Fruit fly (Drosophila melanogaster) whole organism, embryonic: Measurements from ENCODE around the gene Kdm2.

Experiments
- Bdp1 ChIP-seq: fragments of 200-800 bp; sonication (Bioruptor generic); optimal IDR thresholded peaks from 3 replicates; lab custom pipeline; 2016; ENCODE audit warnings: missing biosample characterization, missing genetic modification characterization
- CG10565 ChIP-seq: fragments of 200-800 bp; sonication (Bioruptor generic); optimal IDR thresholded peaks from 3 replicates; lab custom pipeline; 2016; ENCODE audit warnings: missing biosample characterization, mild to moderate bottlenecking, missing genetic modification characterization
- CG11093 ChIP-seq: fragments of 200-800 bp; sonication (Bioruptor generic); IDR thresholded peaks from 3 replicates; pipeline ENCODE4 v1.3.6; 2022; ENCODE audit warnings: missing biosample characterization, missing genetic modification characterization
- CG12155 ChIP-seq: fragments of 200-800 bp; sonication (Bioruptor generic); optimal IDR thresholded peaks from 3 replicates; lab custom pipeline; 2016; ENCODE audit warnings: missing biosample characterization, missing genetic modification characterization
- CG14860 ChIP-seq: fragments of 200-800 bp; sonication (Bioruptor generic); IDR thresholded peaks from 3 replicates; pipeline ENCODE4 v1.3.6; 2022; ENCODE audit warnings: missing biosample characterization, missing genetic modification characterization; ENCODE audit not compliant: partially characterized antibody
- CG1529 ChIP-seq: fragments of 200-800 bp; sonication (Bioruptor generic); optimal IDR thresholded peaks from 3 replicates; lab custom pipeline; 2018; ENCODE audit warnings: missing biosample characterization, missing genetic modification characterization
- CG1647 ChIP-seq: fragments of 200-800 bp; sonication (Bioruptor generic); optimal IDR thresholded peaks from 3 replicates; lab custom pipeline; 2016; ENCODE audit warnings: missing biosample characterization, missing genetic modification characterization
- CG17186 ChIP-seq: fragments of 200-800 bp; sonication (Bioruptor generic); optimal IDR thresholded peaks from 3 replicates; lab custom pipeline; 2017; ENCODE audit warnings: missing biosample characterization, missing genetic modification reagents, missing genetic modification characterization
- CG17361 ChIP-seq: fragments of 200-800 bp; sonication (Bioruptor generic); IDR thresholded peaks from 3 replicates; pipeline ENCODE4 v1.3.6; 2022; ENCODE audit warnings: missing biosample characterization, missing genetic modification characterization
- CG17385 ChIP-seq: fragments of 200-800 bp; sonication (Bioruptor generic); optimal IDR thresholded peaks from 3 replicates; lab custom pipeline; 2018; ENCODE audit warnings: missing biosample characterization, mild to moderate bottlenecking, missing genetic modification characterization
- CG18011 ChIP-seq: fragments of 200-800 bp; sonication (Bioruptor generic); optimal IDR thresholded peaks from 2 replicates; lab custom pipeline; 2017; ENCODE audit warnings: missing biosample characterization, missing genetic modification characterization, mild to moderate bottlenecking, moderate library complexity, missing genotype
- CG2712 ChIP-seq: fragments of 200-800 bp; optimal IDR thresholded peaks from 3 replicates; lab custom pipeline; 2019; ENCODE audit warnings: missing biosample characterization, mild to moderate bottlenecking, missing genetic modification characterization, moderate library complexity
- CG3407 ChIP-seq: fragments of 200-800 bp; sonication (Bioruptor generic); optimal IDR thresholded peaks from 2 replicates; lab custom pipeline; 2018; ENCODE audit warnings: missing biosample characterization, mild to moderate bottlenecking, missing genetic modification characterization
- CG4424 ChIP-seq: fragments of 200-800 bp; sonication (Bioruptor generic); optimal IDR thresholded peaks from 3 replicates; lab custom pipeline; 2016; ENCODE audit warnings: missing biosample characterization, missing genetic modification characterization
- CG4730 ChIP-seq: fragments of 200-800 bp; sonication (Bioruptor generic); IDR thresholded peaks from 2 replicates; pipeline ENCODE4 v1.3.6; 2022; ENCODE audit warnings: missing biosample characterization, missing genetic modification characterization
- CG4820 ChIP-seq: fragments of 200-800 bp; sonication (Bioruptor generic); optimal IDR thresholded peaks from 3 replicates; lab custom pipeline; 2016; ENCODE audit warnings: missing biosample characterization, missing genetic modification characterization
- CG6813 ChIP-seq: fragments of 200-800 bp; sonication (Bioruptor generic); optimal IDR thresholded peaks from 2 replicates; lab custom pipeline; 2017; ENCODE audit warnings: missing biosample characterization, missing genetic modification characterization, mild to moderate bottlenecking, moderate library complexity, missing genetic modification reagents
- CG7372 ChIP-seq: fragments of 200-800 bp; sonication (Bioruptor generic); IDR thresholded peaks from 2 replicates; pipeline ENCODE4 v1.3.6; 2022; ENCODE audit warnings: missing biosample characterization, missing genetic modification characterization
- CG7786 ChIP-seq: fragments of 200-800 bp; sonication (Bioruptor generic); optimal IDR thresholded peaks from 2 replicates; lab custom pipeline; 2016; ENCODE audit warnings: missing biosample characterization, missing genetic modification characterization
- CG9817 ChIP-seq: fragments of 200-800 bp; sonication (Bioruptor generic); optimal IDR thresholded peaks from 2 replicates; lab custom pipeline; 2018; ENCODE audit warnings: missing biosample characterization, mild to moderate bottlenecking, missing genetic modification characterization, moderate library complexity
- Fer1 ChIP-seq: fragments of 200-800 bp; sonication (Bioruptor generic); optimal IDR thresholded peaks from 2 replicates; lab custom pipeline; 2017; ENCODE audit warnings: missing biosample characterization, mild to moderate bottlenecking, missing genetic modification characterization
- HLH4C ChIP-seq: fragments of 200-800 bp; sonication (Bioruptor generic); IDR thresholded peaks from 3 replicates; pipeline ENCODE4 v1.3.6; 2022; ENCODE audit warnings: missing biosample characterization, missing genetic modification characterization; ENCODE audit not compliant: partially characterized antibody
- HmgZ ChIP-seq: fragments of 200-800 bp; sonication (Bioruptor generic); optimal IDR thresholded peaks from 2 replicates; lab custom pipeline; 2018; ENCODE audit warnings: missing biosample characterization, mild to moderate bottlenecking, missing genetic modification characterization
- Jarid2 ChIP-seq: fragments of 200-800 bp; sonication (Bioruptor generic); optimal IDR thresholded peaks from 3 replicates; lab custom pipeline; 2017; ENCODE audit warnings: mild to moderate bottlenecking, missing biosample characterization, missing genetic modification reagents, missing genetic modification characterization
- Mad ChIP-seq: fragments of 200-800 bp; sonication (Bioruptor generic); optimal IDR thresholded peaks from 2 replicates; lab custom pipeline; 2016; ENCODE audit warnings: missing biosample characterization, missing genetic modification characterization
- Med ChIP-seq: fragments of 200-800 bp; sonication (Bioruptor generic); peaks from one replicate; lab custom pipeline; 2016; ENCODE audit warnings: missing biosample characterization, missing genetic modification characterization, mild to moderate bottlenecking, inconsistent platforms, moderate library complexity
- Nf-YA ChIP-seq: fragments of 200-800 bp; sonication (Bioruptor generic); IDR thresholded peaks from 2 replicates; pipeline ENCODE4 v1.3.6; 2022; ENCODE audit warnings: missing biosample characterization, missing genetic modification characterization
- Rx ChIP-seq: fragments of 200-800 bp; sonication (Bioruptor generic); IDR thresholded peaks from 2 replicates; pipeline ENCODE4 v1.3.6; 2022; ENCODE audit warnings: missing biosample characterization, missing genetic modification characterization
- Trl ChIP-seq, 3 experiments: fragments of >200 bp in 2 of 3; fragments of 200-800 bp in 1 of 3; sonication (Bioruptor generic) in 1 of 3; optimal IDR thresholded peaks; 2 replicates in 1 of 3; 3 replicates in 2 of 3; lab custom pipeline; 2016 to 2017; ENCODE audit warnings: missing biosample characterization in 1 of 3, missing genetic modification characterization in 1 of 3
- Usf ChIP-seq: fragments of 200-800 bp; sonication (Bioruptor generic); optimal IDR thresholded peaks from 2 replicates; lab custom pipeline; 2017; ENCODE audit warnings: missing genotype, missing biosample characterization, missing genetic modification characterization
- ato ChIP-seq: fragments of 200-800 bp; sonication (Bioruptor generic); IDR thresholded peaks from 2 replicates; pipeline ENCODE4 v1.3.6; 2022; ENCODE audit warnings: missing biosample characterization, missing genetic modification characterization; ENCODE audit not compliant: partially characterized antibody
- chm ChIP-seq: fragments of 200-800 bp; sonication (Bioruptor generic); IDR thresholded peaks from 2 replicates; pipeline ENCODE4 v1.3.6; 2022; ENCODE audit warnings: missing biosample characterization, missing genetic modification characterization
- disco-r ChIP-seq: fragments of 200-800 bp; sonication (Bioruptor generic); optimal IDR thresholded peaks from 2 replicates; lab custom pipeline; 2016; ENCODE audit warnings: missing biosample characterization, missing genetic modification characterization
- eve ChIP-seq, 2 experiments: fragments of >200 bp; optimal IDR thresholded peaks; 2 replicates each; lab custom pipeline; 2017; ENCODE audit warnings: missing biosample characterization in 2 of 2, missing genetic modification characterization in 2 of 2
- ewg ChIP-seq: fragments of 200-800 bp; sonication (Bioruptor generic); optimal IDR thresholded peaks from 3 replicates; lab custom pipeline; 2017; ENCODE audit warnings: mild to moderate bottlenecking, missing biosample characterization, missing genetic modification reagents, missing genetic modification characterization
- eyg ChIP-seq: fragments of 200-800 bp; sonication (Bioruptor generic); optimal IDR thresholded peaks from 3 replicates; lab custom pipeline; 2016; ENCODE audit warnings: missing biosample characterization, missing genetic modification characterization
- grn ChIP-seq: fragments of 200-800 bp; sonication (Bioruptor generic); optimal IDR thresholded peaks from 3 replicates; lab custom pipeline; 2017; ENCODE audit warnings: missing biosample characterization, missing genetic modification characterization
- gsb-n ChIP-seq: fragments of 200-800 bp; sonication (Bioruptor generic); optimal IDR thresholded peaks from 3 replicates; lab custom pipeline; 2018; ENCODE audit warnings: missing biosample characterization, mild to moderate bottlenecking, missing genetic modification characterization
- h ChIP-seq: fragments of >200 bp; optimal IDR thresholded peaks from 2 replicates; lab custom pipeline; 2017
- ham ChIP-seq: fragments of 200-800 bp; sonication (Bioruptor generic); IDR thresholded peaks from 2 replicates; pipeline ENCODE4 v1.3.6; 2022; ENCODE audit warnings: missing biosample characterization, missing genetic modification characterization
- kni ChIP-seq: fragments of 200-800 bp; sonication (Bioruptor generic); optimal IDR thresholded peaks from 3 replicates; lab custom pipeline; 2017; ENCODE audit warnings: mild to moderate bottlenecking, missing biosample characterization, missing genetic modification reagents, missing genetic modification characterization
- peb ChIP-seq: fragments of 200-800 bp; sonication (Bioruptor generic); IDR thresholded peaks from 2 replicates; pipeline ENCODE4 v1.3.6; 2022; ENCODE audit warnings: missing biosample characterization, missing genetic modification characterization
- pzg ChIP-seq: fragments of 200-800 bp; sonication (Bioruptor generic); optimal IDR thresholded peaks from 3 replicates; lab custom pipeline; 2018; ENCODE audit warnings: missing biosample characterization, mild to moderate bottlenecking, missing genetic modification characterization, moderate library complexity
- ranshi ChIP-seq: fragments of 200-800 bp; sonication (Bioruptor generic); IDR thresholded peaks from 2 replicates; pipeline ENCODE4 v1.3.6; 2022; ENCODE audit warnings: missing biosample characterization, missing genetic modification characterization
- ro ChIP-seq: fragments of 200-800 bp; sonication (Bioruptor generic); IDR thresholded peaks from 2 replicates; pipeline ENCODE4 v1.3.6; 2022; ENCODE audit warnings: missing biosample characterization, missing genetic modification characterization
- sob ChIP-seq: fragments of 200-800 bp; sonication (Bioruptor generic); IDR thresholded peaks from 2 replicates; pipeline ENCODE4 v1.3.6; 2022; ENCODE audit warnings: missing biosample characterization, missing genetic modification characterization
- tgo ChIP-seq: fragments of 200-800 bp; sonication (Bioruptor generic); IDR thresholded peaks from 3 replicates; pipeline ENCODE4 v1.3.6; 2022; ENCODE audit warnings: missing biosample characterization, missing genetic modification characterization
- toy ChIP-seq: fragments of 200-800 bp; sonication (Bioruptor generic); IDR thresholded peaks from 2 replicates; pipeline ENCODE4 v1.3.6; 2022; ENCODE audit warnings: missing biosample characterization, missing genetic modification characterization
- vvl ChIP-seq: fragments of 200-800 bp; sonication (Bioruptor generic); IDR thresholded peaks from 2 replicates; pipeline ENCODE4 v1.3.6; 2022; ENCODE audit warnings: missing biosample characterization, missing genetic modification characterization

Gene Kdm2

DNA sequence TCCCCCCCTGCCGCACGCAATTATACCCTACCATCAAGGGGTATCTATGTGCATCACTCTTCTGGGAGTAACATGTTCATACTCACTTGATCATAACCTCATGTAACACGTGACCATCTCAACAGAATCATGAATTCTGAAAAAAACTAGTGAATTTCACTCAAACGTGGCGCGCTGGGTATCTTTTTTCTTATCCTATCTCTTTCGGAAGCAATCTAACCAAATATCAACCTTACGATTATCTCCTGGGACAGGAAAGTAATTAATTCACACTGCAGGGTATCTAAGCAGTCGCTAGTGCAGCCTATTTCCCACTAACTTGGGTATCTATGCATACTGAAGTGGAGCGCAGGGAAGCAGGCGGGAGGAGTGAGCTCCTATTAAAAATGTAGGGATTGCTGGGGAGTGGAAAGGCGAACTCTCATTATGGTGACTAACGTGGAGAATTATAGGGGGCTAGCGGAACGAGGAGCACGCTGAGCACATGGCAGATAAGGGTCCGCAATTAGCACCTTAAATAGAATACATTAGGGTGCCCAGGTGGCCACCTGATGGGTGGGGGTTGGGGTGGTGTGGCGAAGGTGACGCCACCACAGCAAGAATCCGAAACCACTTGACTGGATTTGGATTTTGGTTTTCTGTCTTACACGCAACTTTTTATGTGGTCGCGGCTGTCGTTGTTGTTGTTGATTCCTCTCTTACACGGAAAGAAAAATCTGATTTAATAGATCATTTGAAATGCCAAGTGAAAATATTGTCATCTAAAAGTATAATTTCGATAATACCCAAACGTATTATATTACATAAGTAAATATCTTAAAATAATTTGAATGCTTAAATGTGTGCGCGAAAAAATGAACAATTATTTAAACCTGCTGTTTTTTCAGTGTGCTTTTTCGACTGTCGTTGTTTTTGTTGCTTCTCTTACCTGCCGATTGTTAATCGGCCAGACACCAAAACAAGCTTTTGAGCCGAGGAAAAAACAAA is 3.1 kb downstream of the Kdm2 start (continued):
- TF ChIP-seq HmgZ (tag; lab: Kevin White, UChicago) (peak; percentile 95), CG4424 (peak; percentile 94), Fer1 (GFP tag; lab: Kevin White, UChicago) (peak; percentile 96), CG12155 (peak; percentile 90), grn (GFP tag; lab: Kevin White, UChicago) (peak; percentile 51), h (lab: Kevin White, UChicago) (no peak), Med (GFP tag; lab: Kevin White, UChicago) (peak; percentile 98), CG1529 (GFP tag; lab: Kevin White, UChicago) (peak; percentile 84), HLH4C (GFP tag; lab: Robert Waterston, UW) (no peak), CG7786 (GFP tag; lab: Kevin White, UChicago) (peak; percentile 80), eve (GFP tag; optimal IDR thresholded peaks at IDR 0.05; lab: Kevin White, UChicago) (no peak), ro (no peak), CG17186 (GFP tag; lab: Kevin White, UChicago) (peak; percentile 54), CG9817 (tag; lab: Kevin White, UChicago) (peak; percentile 92), peb (no peak), CG6813 (peak; percentile 91), vvl (no peak), Mad (GFP tag; lab: Kevin White, UChicago) (peak; percentile 69), Usf (peak; percentile 80), chm (GFP tag; lab: Robert Waterston, UW) (no peak), CG14860 (no peak), CG3407 (GFP tag; lab: Kevin White, UChicago) (peak; percentile 83), CG17361 (GFP tag; lab: Robert Waterston, UW) (no peak), ranshi (GFP tag; lab: Robert Waterston, UW) (no peak), toy (GFP tag; lab: Robert Waterston, UW) (no peak), CG2712 (peak; percentile 95), pzg (no peak), Rx (GFP tag; lab: Robert Waterston, UW) (no peak), sob (no peak), Trl (optimal IDR thresholded peaks at IDR 0.05; lab: Kevin White, UChicago) (peak in 1 of 2 experiments; percentile 5), Trl (GFP tag; optimal IDR thresholded peaks at IDR 0.05; lab: Kevin White, UChicago) (peak; percentile 58), CG18011 (peak; percentile 79), CG11093 (GFP tag; lab: Robert Waterston, UW) (peak; percentile 82), CG7372 (no peak), ham (no peak), CG4730 (no peak), ato (GFP tag; lab: Robert Waterston, UW) (no peak), ewg (GFP tag; lab: Kevin White, UChicago) (peak; percentile 72), gsb-n (tag; lab: Kevin White, UChicago) (peak; percentile 92), CG17385 (GFP tag; lab: Kevin White, UChicago) (peak; percentile 91), eyg (GFP tag; lab: Kevin White, UChicago) (peak; percentile 63), Nf-YA (no peak), Bdp1 (peak; percentile 23), Jarid2 (GFP tag; lab: Kevin White, UChicago) (peak; percentile 72), tgo (GFP tag; lab: Robert Waterston, UW) (no peak), CG4820 (GFP tag; lab: Kevin White, UChicago) (peak; percentile 86), disco-r (GFP tag; lab: Kevin White, UChicago) (peak; percentile 67), CG10565 (GFP tag; lab: Kevin White, UChicago) (peak; percentile 26), kni (GFP tag; lab: Kevin White, UChicago) (peak; percentile 59), CG1647 (GFP tag; lab: Kevin White, UChicago) (peak; percentile 31)
